Fruit fly (Drosophila melanogaster) whole organism: ENCODE measurements around the gene CG6602.

Experiments
- Dll ChIP-seq: fragments of >200 bp; optimal IDR thresholded peaks from 2 replicates; lab custom pipeline; 2017
- psq ChIP-seq: fragments of >200 bp; optimal IDR thresholded peaks from 2 replicates; lab custom pipeline; 2017

- TF ChIP-seq Dll (lab: Kevin White, UChicago) = no peak
- TF ChIP-seq psq (lab: Kevin White, UChicago) = no peak
Observed at dm6 chr3L:6103658-6104057, 31.7 kb downstream of the CG6602 start.
